Worm (Caenorhabditis elegans) whole organism, L3 larva: ENCODE data around the gene C04G2.10.

Experiments used
- R02D3.7 ChIP-seq: fragments of 150-350 bp; optimal IDR thresholded peaks from 2 replicates; lab custom pipeline; 2014; ENCODE audit warnings: missing biosample characterization, missing genetic modification characterization
- aly-2 ChIP-seq: fragments of 150-350 bp; optimal IDR thresholded peaks from 2 replicates; lab custom pipeline; 2014; ENCODE audit warnings: missing biosample characterization, missing genetic modification characterization
- ceh-16 ChIP-seq: sonication (generic microtip); optimal IDR thresholded peaks from 2 replicates; lab custom pipeline; 2017; ENCODE audit warnings: missing biosample characterization, missing genetic modification characterization
- ceh-28 ChIP-seq: fragments of 150-350 bp; optimal IDR thresholded peaks from 2 replicates; lab custom pipeline; 2014; ENCODE audit warnings: missing biosample characterization, missing genetic modification reagents, missing genetic modification characterization
- ceh-82 ChIP-seq: fragments of 150-350 bp; optimal IDR thresholded peaks from 2 replicates; lab custom pipeline; 2014; ENCODE audit warnings: missing biosample characterization, missing genetic modification characterization
- egl-5 ChIP-seq: fragments of 150-350 bp; optimal IDR thresholded peaks from 2 replicates; lab custom pipeline; 2017; ENCODE audit warnings: missing biosample characterization, missing genetic modification reagents, missing genetic modification characterization, inconsistent platforms
- elt-2 ChIP-seq: sonication (generic microtip); optimal IDR thresholded peaks from 2 replicates; lab custom pipeline; 2016; ENCODE audit warnings: missing genetic modification reagents, mild to moderate bottlenecking, missing genetic modification characterization, missing compliant biosample characterization
- eor-1 ChIP-seq, 2 experiments: fragments of 150-350 bp; optimal IDR thresholded peaks; 2 replicates each; lab custom pipeline; 2014 to 2018; ENCODE audit warnings: missing biosample characterization in 2 of 2, missing genetic modification characterization in 2 of 2
- fkh-10 ChIP-seq: sonication (generic microtip); optimal IDR thresholded peaks from 2 replicates; lab custom pipeline; 2017; ENCODE audit warnings: missing biosample characterization, missing genetic modification reagents, missing genetic modification characterization
- fkh-2 ChIP-seq: fragments of 150-350 bp; optimal IDR thresholded peaks from 2 replicates; lab custom pipeline; 2014; ENCODE audit warnings: missing biosample characterization, missing genetic modification reagents, missing genetic modification characterization
- fos-1 ChIP-seq: fragments of 150-350 bp; optimal IDR thresholded peaks from 2 replicates; lab custom pipeline; 2014; ENCODE audit warnings: missing biosample characterization, missing genetic modification characterization
- hmg-11 ChIP-seq: sonication (generic microtip); optimal IDR thresholded peaks from 2 replicates; lab custom pipeline; 2016; ENCODE audit warnings: missing genetic modification characterization, missing compliant biosample characterization
- jun-1 ChIP-seq: fragments of 150-350 bp; optimal IDR thresholded peaks from 2 replicates; lab custom pipeline; 2014; ENCODE audit warnings: missing biosample characterization, missing genetic modification reagents, missing genetic modification characterization
- lin-15B ChIP-seq: fragments of 150-350 bp; optimal IDR thresholded peaks from 2 replicates; lab custom pipeline; 2014; ENCODE audit warnings: missing biosample characterization, missing genetic modification characterization
- lsy-12 ChIP-seq: sonication (generic microtip); optimal IDR thresholded peaks from 2 replicates; lab custom pipeline; 2016; ENCODE audit warnings: mild to moderate bottlenecking, missing genetic modification characterization, missing compliant biosample characterization
- mdl-1 ChIP-seq: fragments of 150-350 bp; optimal IDR thresholded peaks from 2 replicates; lab custom pipeline; 2014; ENCODE audit warnings: missing biosample characterization, missing genetic modification characterization
- mml-1 ChIP-seq: fragments of 150-350 bp; sonication (generic microtip); optimal IDR thresholded peaks from 3 replicates; lab custom pipeline; 2014; ENCODE audit warnings: missing biosample characterization, missing genetic modification characterization
- nfya-1 ChIP-seq: sonication (generic microtip); optimal IDR thresholded peaks from 2 replicates; lab custom pipeline; 2017; ENCODE audit warnings: missing genetic modification characterization, mild to moderate bottlenecking, missing compliant biosample characterization, antibody characterized with exemption, moderate library complexity; ENCODE audit not compliant: insufficient read depth
- nhr-11 ChIP-seq: fragments of 150-350 bp; optimal IDR thresholded peaks from 2 replicates; lab custom pipeline; 2014; ENCODE audit warnings: missing biosample characterization, missing genetic modification characterization
- nhr-237 ChIP-seq: fragments of 150-350 bp; optimal IDR thresholded peaks from 2 replicates; lab custom pipeline; 2014; ENCODE audit warnings: missing biosample characterization, missing genetic modification characterization
- nhr-28 ChIP-seq: fragments of 150-350 bp; optimal IDR thresholded peaks from 2 replicates; lab custom pipeline; 2014; ENCODE audit warnings: missing biosample characterization, missing genetic modification characterization
- nhr-43 ChIP-seq: sonication (generic microtip); optimal IDR thresholded peaks from 2 replicates; lab custom pipeline; 2016; ENCODE audit warnings: mild to moderate bottlenecking, missing genetic modification characterization, missing compliant biosample characterization; ENCODE audit not compliant: poor library complexity, severe bottlenecking
- nhr-67 ChIP-seq: fragments of 150-350 bp; optimal IDR thresholded peaks from 2 replicates; lab custom pipeline; 2014; ENCODE audit warnings: missing biosample characterization, missing genetic modification characterization
- nhr-76 ChIP-seq: fragments of 150-350 bp; sonication (generic microtip); optimal IDR thresholded peaks from 5 replicates; lab custom pipeline; 2014; ENCODE audit warnings: missing biosample characterization, missing genetic modification characterization
- nhr-77 ChIP-seq: fragments of 150-350 bp; optimal IDR thresholded peaks from 2 replicates; lab custom pipeline; 2014; ENCODE audit warnings: missing biosample characterization, missing genetic modification characterization
- pha-4 ChIP-seq: fragments of 150-350 bp; optimal IDR thresholded peaks from 2 replicates; lab custom pipeline; 2014; ENCODE audit warnings: missing biosample characterization, missing genetic modification reagents, missing genetic modification characterization
- sea-2 ChIP-seq: fragments of 150-350 bp; sonication (generic microtip); optimal IDR thresholded peaks from 4 replicates; lab custom pipeline; 2014; ENCODE audit warnings: missing biosample characterization, missing genetic modification reagents, missing genetic modification characterization
- snpc-4 ChIP-seq: fragments of 150-350 bp; optimal IDR thresholded peaks from 2 replicates; lab custom pipeline; 2014; ENCODE audit warnings: missing biosample characterization, missing genetic modification characterization
- tbx-2 ChIP-seq: sonication (generic microtip); optimal IDR thresholded peaks from 2 replicates; lab custom pipeline; 2016; ENCODE audit warnings: mild to moderate bottlenecking, missing genetic modification characterization, missing compliant biosample characterization
- unc-62 ChIP-seq: fragments of 150-350 bp; sonication (generic microtip); optimal IDR thresholded peaks from 4 replicates; lab custom pipeline; 2014; ENCODE audit warnings: missing biosample characterization, missing genetic modification reagents, missing genetic modification characterization
- ztf-11 ChIP-seq: fragments of 150-350 bp; optimal IDR thresholded peaks from 2 replicates; lab custom pipeline; 2014; ENCODE audit warnings: missing biosample characterization, missing genetic modification characterization
- ztf-4 ChIP-seq: fragments of 150-350 bp; optimal IDR thresholded peaks from 2 replicates; lab custom pipeline; 2014; ENCODE audit warnings: missing biosample characterization, missing genetic modification characterization

C04G2.10 gene

ce11 chrIV:10090358-10090757 is 24.9 kb upstream of the C04G2.10 start, which contains the start of gene ttbk-5:
Gene ttbk-5, plus strand, starts transcription at chrIV:10090658.
- TF ChIP-seq aly-2 (tag; lab: Kevin White, UChicago) (no peak), ztf-4 (tag; lab: Kevin White, UChicago) (no peak), mml-1 (tag; lab: Kevin White, UChicago) (no peak), nhr-237 (tag; lab: Kevin White, UChicago) (no peak), fkh-2 (tag; lab: Kevin White, UChicago) (no peak), pha-4 (tag; lab: Kevin White, UChicago) (no peak), nhr-43 (tag; lab: Kevin White, UChicago) (no peak), nfya-1 (tag; lab: Kevin White, UChicago) (no peak), egl-5 (no peak), jun-1 (tag; lab: Kevin White, UChicago) (no peak), sea-2 (GFP tag; lab: Kevin White, UChicago) (no peak), lsy-12 (tag; lab: Kevin White, UChicago) (no peak), eor-1 (tag; optimal IDR thresholded peaks at IDR 0.05; lab: Kevin White, UChicago) (no peak), nhr-11 (tag; lab: Kevin White, UChicago) (no peak), ceh-82 (no peak), nhr-67 (no peak)
- TF ChIP-seq, all 47 proteins: peak for 0

ce11 chrIV:10095171-10095570 is 20.1 kb upstream of the C04G2.10 start, which contains the start of the genes C04G2.5 and msp-36:
Gene C04G2.5, minus strand, starts transcription at chrIV:10095271.
Gene msp-36, plus strand, starts transcription at chrIV:10095433.
- TF ChIP-seq nhr-77 = no peak
- TF ChIP-seq nhr-237 (tag; lab: Kevin White, UChicago) = no peak
- no peak for TF ChIP-seq tbx-2
- no peak for TF ChIP-seq mdl-1
- TF ChIP-seq elt-2 (tag; lab: Kevin White, UChicago) = no peak
- no peak for TF ChIP-seq unc-62 (GFP tag; lab: Kevin White, UChicago)
- TF ChIP-seq eor-1 (tag; optimal IDR thresholded peaks at IDR 0.05; lab: Kevin White, UChicago) = no peak
- no peak for TF ChIP-seq ceh-28 (tag; lab: Kevin White, UChicago)
- no peak for TF ChIP-seq ztf-4 (tag; lab: Kevin White, UChicago)
- TF ChIP-seq nhr-28 (tag; lab: Kevin White, UChicago) = no peak
- no peak for TF ChIP-seq ztf-11
- TF ChIP-seq fkh-10 = no peak
- TF ChIP-seq egl-5 = no peak
- no peak for TF ChIP-seq hmg-11

ce11 chrIV:10096881-10097280 is 18.4 kb upstream of the C04G2.10 start, which contains the start of gene dis-3:
Gene dis-3, plus strand, starts transcription at chrIV:10097202.
- TF ChIP-seq lin-15B (tag; lab: Kevin White, UChicago) (peak; percentile 42), fkh-10 (no peak), sea-2 (GFP tag; lab: Kevin White, UChicago) (no peak), R02D3.7 (tag; lab: Kevin White, UChicago) (peak; percentile 71)

- TF ChIP-seq pha-4 (tag; lab: Kevin White, UChicago) (no peak), ztf-4 (tag; lab: Kevin White, UChicago) (no peak), ceh-16 (tag; lab: Kevin White, UChicago) (no peak), ceh-82 (no peak), jun-1 (tag; lab: Kevin White, UChicago) (no peak), snpc-4 (no peak)
These were observed 4.8 kb upstream of the C04G2.10 start, which contains the start of gene egl-38 for ce11 chrIV:10110417-10110816. Gene egl-38, minus strand, starts transcription at chrIV:10110517.

- TF ChIP-seq nhr-76 (tag; lab: Kevin White, UChicago) (no peak), lsy-12 (tag; lab: Kevin White, UChicago) (no peak), unc-62 (GFP tag; lab: Kevin White, UChicago) (no peak), mdl-1 (no peak), elt-2 (tag; lab: Kevin White, UChicago) (no peak)
These were observed 4.4 kb upstream of the C04G2.10 start for ce11 chrIV:10110870-10111269.

- TF ChIP-seq fos-1 (tag; lab: Kevin White, UChicago) (no peak), sea-2 (GFP tag; lab: Kevin White, UChicago) (no peak), tbx-2 (no peak)
These were observed 3.8 kb upstream of the C04G2.10 start, which contains the start of gene spch-1 for ce11 chrIV:10111441-10111840. Gene spch-1, minus strand, starts transcription at chrIV:10111541.
